Worm (Caenorhabditis elegans): ENCODE data around the gene F55G11.1.

The F55G11.1 gene

ce11 chrIV:12967303-12967702 is 20.9 kb upstream of the F55G11.1 start:
- no peak for TF ChIP-seq W03F9.2 (tag; optimal IDR thresholded peaks at IDR 0.05)
- TF ChIP-seq him-1 (tag; optimal IDR thresholded peaks at IDR 0.05) = no peak
- no peak for TF ChIP-seq dao-5 (tag; optimal IDR thresholded peaks at IDR 0.05)

ce11 chrIV:12965074-12965473 is 18.7 kb upstream of the F55G11.1 start, which contains the start of gene dod-22:
TSS of gene dod-22 (plus strand) at chrIV:12965374.
- no peak for TF ChIP-seq dao-5 (tag; optimal IDR thresholded peaks at IDR 0.05)
- no peak for TF ChIP-seq W03F9.2 (tag; optimal IDR thresholded peaks at IDR 0.05)
- no peak for TF ChIP-seq him-1 (tag; optimal IDR thresholded peaks at IDR 0.05)

ce11 chrIV:12964648-12965047 is 18.3 kb upstream of the F55G11.1 start:
- TF ChIP-seq dao-5 (tag; optimal IDR thresholded peaks at IDR 0.05) = no peak
- no peak for TF ChIP-seq him-1 (tag; optimal IDR thresholded peaks at IDR 0.05)
- TF ChIP-seq W03F9.2 (tag; optimal IDR thresholded peaks at IDR 0.05) = no peak

- TF ChIP-seq dao-5 (tag; optimal IDR thresholded peaks at IDR 0.05) (no peak), W03F9.2 (tag; optimal IDR thresholded peaks at IDR 0.05) (no peak), him-1 (tag; optimal IDR thresholded peaks at IDR 0.05) (no peak)
Observed at ce11 chrIV:12962564-12962963, 16.2 kb upstream of the F55G11.1 start, which contains the start of gene F55G11.8. TSS of gene F55G11.8 (plus strand) at chrIV:12962808.

ce11 chrIV:12960136-12960535 is 13.7 kb upstream of the F55G11.1 start, which contains the start of gene F55G11.7:
TSS of gene F55G11.7 (plus strand) at chrIV:12960436.
- TF ChIP-seq him-1 (tag; optimal IDR thresholded peaks at IDR 0.05) = no peak
- no peak for TF ChIP-seq dao-5 (tag; optimal IDR thresholded peaks at IDR 0.05)
- no peak for TF ChIP-seq W03F9.2 (tag; optimal IDR thresholded peaks at IDR 0.05)

- no peak for TF ChIP-seq dao-5 (tag; optimal IDR thresholded peaks at IDR 0.05)
- TF ChIP-seq W03F9.2 (tag; optimal IDR thresholded peaks at IDR 0.05) = no peak
- TF ChIP-seq him-1 (tag; optimal IDR thresholded peaks at IDR 0.05) = no peak
Observed at ce11 chrIV:12957730-12958129, 11.3 kb upstream of the F55G11.1 start, which contains the start of gene F55G11.6. TSS of gene F55G11.6 (plus strand) at chrIV:12958030.

- no peak for TF ChIP-seq W03F9.2 (tag; optimal IDR thresholded peaks at IDR 0.05)
- TF ChIP-seq dao-5 (tag; optimal IDR thresholded peaks at IDR 0.05) = no peak
Observed at ce11 chrIV:12948470-12948869, 2.1 kb upstream of the F55G11.1 start, which contains the start of gene F55G11.10. TSS of gene F55G11.10 (plus strand) at chrIV:12948770.

- TF ChIP-seq him-1 (tag; optimal IDR thresholded peaks at IDR 0.05) (no peak), dao-5 (tag; optimal IDR thresholded peaks at IDR 0.05) (no peak), W03F9.2 (tag; optimal IDR thresholded peaks at IDR 0.05) (no peak)
Observed at ce11 chrIV:12942633-12943032, 3.8 kb downstream of the F55G11.1 start, which contains the start of gene dct-19. TSS of gene dct-19 (plus strand) at chrIV:12942933.

ce11 chrIV:12941254-12941653 is 5.1 kb downstream of the F55G11.1 start, which contains the start of gene dod-24:
TSS of gene dod-24 (minus strand) at chrIV:12941354.
- TF ChIP-seq W03F9.2 (tag; optimal IDR thresholded peaks at IDR 0.05) = no peak
- no peak for TF ChIP-seq dao-5 (tag; optimal IDR thresholded peaks at IDR 0.05)
- no peak for TF ChIP-seq him-1 (tag; optimal IDR thresholded peaks at IDR 0.05)

ce11 chrIV:12936221-12936776 is 10.1 kb downstream of the F55G11.1 start, which contains the start of the genes cld-1 and dod-21:
TSS of gene cld-1 (minus strand) at chrIV:12936271.
TSS of gene dod-21 (plus strand) at chrIV:12936738.
- TF ChIP-seq dao-5 (tag; optimal IDR thresholded peaks at IDR 0.05) (no peak), W03F9.2 (tag; optimal IDR thresholded peaks at IDR 0.05) (peak; percentile 28)

- no peak for TF ChIP-seq dao-5 (tag; optimal IDR thresholded peaks at IDR 0.05)
- no peak for TF ChIP-seq him-1 (tag; optimal IDR thresholded peaks at IDR 0.05)
- TF ChIP-seq W03F9.2 (tag; optimal IDR thresholded peaks at IDR 0.05) = no peak
Observed at ce11 chrIV:12926639-12927038, 19.7 kb downstream of the F55G11.1 start, which contains the start of gene srlf-5. TSS of gene srlf-5 (minus strand) at chrIV:12926739.

- TF ChIP-seq him-1 (tag; optimal IDR thresholded peaks at IDR 0.05) = no peak
- TF ChIP-seq W03F9.2 (tag; optimal IDR thresholded peaks at IDR 0.05) = no peak
- TF ChIP-seq dao-5 (tag; optimal IDR thresholded peaks at IDR 0.05) = no peak
Observed at ce11 chrIV:12924332-12924731, 22.1 kb downstream of the F55G11.1 start, which contains the start of gene srlf-4. TSS of gene srlf-4 (minus strand) at chrIV:12924432.

- TF ChIP-seq him-1 (tag; optimal IDR thresholded peaks at IDR 0.05) (no peak), W03F9.2 (tag; optimal IDR thresholded peaks at IDR 0.05) (no peak), dao-5 (tag; optimal IDR thresholded peaks at IDR 0.05) (no peak)
Observed at ce11 chrIV:12921027-12921426, 25.4 kb downstream of the F55G11.1 start, which contains the start of gene C32H11.4. TSS of gene C32H11.4 (plus strand) at chrIV:12921264.

- TF ChIP-seq W03F9.2 (tag; optimal IDR thresholded peaks at IDR 0.05) = no peak
- TF ChIP-seq dao-5 (tag; optimal IDR thresholded peaks at IDR 0.05) = no peak
- TF ChIP-seq him-1 (tag; optimal IDR thresholded peaks at IDR 0.05) = no peak
Observed at ce11 chrIV:12920553-12920952, 25.8 kb downstream of the F55G11.1 start.
